Worm (Caenorhabditis elegans) whole organism, young adult: ENCODE results near the gene tbb-1.
A peak's percentile ranks its signal among the peaks of the same experiment; 100 is the strongest.

Experiments
- B0019.2 ChIP-seq: fragments of 200-800 bp; sonication (Bioruptor generic); conservative IDR thresholded peaks from 2 replicates; pipeline ENCODE4 v1.3.6; 2022; ENCODE audit warnings: missing genetic modification reagents, missing genetic modification characterization, missing compliant biosample characterization
- B0035.1 ChIP-seq: sonication (generic microtip); optimal IDR thresholded peaks from 2 replicates; lab custom pipeline; 2016; ENCODE audit warnings: missing genetic modification characterization, mild to moderate bottlenecking, missing compliant biosample characterization, missing genotype, missing genetic modification reagents
- B0336.3 ChIP-seq: fragments of 200-800 bp; sonication (Bioruptor generic); IDR thresholded peaks from 2 replicates; pipeline ENCODE4 v1.3.6; 2022; ENCODE audit warnings: missing genetic modification characterization, missing compliant biosample characterization
- D2030.7 ChIP-seq: fragments of 200-800 bp; sonication (Bioruptor generic); IDR thresholded peaks from 2 replicates; pipeline ENCODE4 v1.3.6; 2022; ENCODE audit warnings: missing genetic modification reagents, missing genetic modification characterization, missing compliant biosample characterization
- F39B2.1 ChIP-seq: fragments of 200-800 bp; sonication (Bioruptor generic); IDR thresholded peaks from 2 replicates; pipeline ENCODE4 v1.3.6; 2022; ENCODE audit warnings: missing genetic modification reagents, missing genetic modification characterization, missing compliant biosample characterization
- F55B11.4 ChIP-seq: sonication (generic microtip); optimal IDR thresholded peaks from 2 replicates; lab custom pipeline; 2016; ENCODE audit warnings: missing compliant biosample characterization, missing genetic modification characterization, borderline replicate concordance; ENCODE audit not compliant: insufficient read depth
- F57A8.1 ChIP-seq: fragments of 200-800 bp; sonication (Bioruptor generic); optimal IDR thresholded peaks from 2 replicates; lab custom pipeline; 2018; ENCODE audit warnings: mild to moderate bottlenecking, missing genetic modification characterization, moderate library complexity, missing compliant biosample characterization
- K11D2.4 ChIP-seq: fragments of 200-800 bp; sonication (Bioruptor generic); IDR thresholded peaks from 2 replicates; pipeline ENCODE4 v1.3.6; 2022; ENCODE audit warnings: missing genetic modification reagents, missing genetic modification characterization, missing compliant biosample characterization
- Y56A3A.18 ChIP-seq: fragments of 200-800 bp; sonication (Bioruptor generic); IDR thresholded peaks from 2 replicates; pipeline ENCODE4 v1.3.6; 2022; ENCODE audit warnings: missing genetic modification reagents, missing genetic modification characterization, missing compliant biosample characterization
- aptf-3 ChIP-seq: fragments of 200-800 bp; sonication (Bioruptor generic); IDR thresholded peaks from 2 replicates; pipeline ENCODE4 v1.3.6; 2022; ENCODE audit warnings: missing genetic modification characterization, missing compliant biosample characterization
- athp-1 ChIP-seq: sonication (generic microtip); optimal IDR thresholded peaks from 2 replicates; lab custom pipeline; 2017; ENCODE audit warnings: mild to moderate bottlenecking, missing genetic modification characterization, missing compliant biosample characterization
- attf-5 ChIP-seq: fragments of 200-800 bp; sonication (Bioruptor generic); optimal IDR thresholded peaks from 2 replicates; lab custom pipeline; 2018; ENCODE audit warnings: mild to moderate bottlenecking, missing genetic modification characterization, missing compliant biosample characterization
- bed-2 ChIP-seq: fragments of 200-800 bp; sonication (Bioruptor generic); IDR thresholded peaks from 2 replicates; pipeline ENCODE4 v1.3.6; 2022; ENCODE audit warnings: missing genetic modification reagents, missing genetic modification characterization, missing compliant biosample characterization
- ccch-3 ChIP-seq: fragments of 200-800 bp; sonication (Bioruptor generic); optimal IDR thresholded peaks from 2 replicates; lab custom pipeline; 2018; ENCODE audit warnings: mild to moderate bottlenecking, missing genetic modification characterization, missing compliant biosample characterization
- cebp-1 ChIP-seq, 2 experiments: fragments of 200-800 bp in 1 of 2; sonication (Bioruptor generic) in 1 of 2; sonication (generic microtip) in 1 of 2; IDR thresholded peaks in 1 of 2; optimal IDR thresholded peaks in 1 of 2; 2 replicates each; pipeline versions ENCODE4 v1.3.6 to Lab custom; 2017 to 2022; ENCODE audit warnings: missing compliant biosample characterization in 2 of 2, missing genetic modification characterization in 2 of 2, mild to moderate bottlenecking in 1 of 2, missing genetic modification reagents in 1 of 2, moderate library complexity in 1 of 2
- ceh-27 ChIP-seq: fragments of 200-800 bp; sonication (Bioruptor generic); optimal IDR thresholded peaks from 2 replicates; lab custom pipeline; 2018; ENCODE audit warnings: mild to moderate bottlenecking, missing genetic modification characterization, moderate library complexity, missing compliant biosample characterization
- ceh-58 ChIP-seq: fragments of 200-800 bp; sonication (Bioruptor generic); IDR thresholded peaks from 2 replicates; pipeline ENCODE4 v1.3.6; 2022; ENCODE audit warnings: missing genetic modification characterization, missing compliant biosample characterization
- ceh-79 ChIP-seq: sonication (generic microtip); optimal IDR thresholded peaks from 2 replicates; lab custom pipeline; 2017; ENCODE audit warnings: mild to moderate bottlenecking, missing genetic modification characterization, missing compliant biosample characterization
- chd-7 ChIP-seq: sonication (generic microtip); optimal IDR thresholded peaks from 2 replicates; lab custom pipeline; 2016; ENCODE audit warnings: mild to moderate bottlenecking, missing genetic modification characterization, moderate library complexity, missing compliant biosample characterization
- dox-1 ChIP-seq: fragments of 200-800 bp; sonication (Bioruptor generic); IDR thresholded peaks from 2 replicates; pipeline ENCODE4 v1.3.6; 2022; ENCODE audit warnings: missing genetic modification reagents, missing genetic modification characterization, missing compliant biosample characterization
- dpl-1 ChIP-seq: fragments of 150-350 bp; optimal IDR thresholded peaks from 2 replicates; lab custom pipeline; 2014; ENCODE audit warnings: missing biosample characterization, missing genetic modification reagents, missing genetic modification characterization
- egl-18 ChIP-seq: fragments of 200-800 bp; sonication (Bioruptor generic); IDR thresholded peaks from 2 replicates; pipeline ENCODE4 v1.3.6; 2022; ENCODE audit warnings: missing genetic modification reagents, missing genetic modification characterization, missing compliant biosample characterization
- egl-44 ChIP-seq: fragments of 200-800 bp; sonication (Bioruptor generic); IDR thresholded peaks from 2 replicates; pipeline ENCODE4 v1.3.6; 2022; ENCODE audit warnings: missing genetic modification reagents, missing genetic modification characterization, missing compliant biosample characterization
- egrh-3 ChIP-seq: fragments of 200-800 bp; sonication (Bioruptor generic); IDR thresholded peaks from 2 replicates; pipeline ENCODE4 v1.3.6; 2022; ENCODE audit warnings: missing genetic modification reagents, missing genetic modification characterization, missing compliant biosample characterization
- hmg-1.2 ChIP-seq: fragments of 200-800 bp; sonication (Bioruptor generic); IDR thresholded peaks from 2 replicates; pipeline ENCODE4 v1.3.6; 2022; ENCODE audit warnings: missing genetic modification reagents, missing genetic modification characterization, missing compliant biosample characterization
- hsf-1 ChIP-seq: fragments of 200-800 bp; sonication (Bioruptor generic); IDR thresholded peaks from 2 replicates; pipeline ENCODE4 v1.3.6; 2022; ENCODE audit warnings: missing genetic modification reagents, missing genetic modification characterization, missing compliant biosample characterization
- let-607 ChIP-seq, 2 experiments: fragments of 200-800 bp in 1 of 2; sonication (Bioruptor generic) in 1 of 2; sonication (generic microtip) in 1 of 2; optimal IDR thresholded peaks; 2 replicates each; lab custom pipeline; 2016 to 2018; ENCODE audit warnings: mild to moderate bottlenecking in 2 of 2, missing compliant biosample characterization in 2 of 2, missing genetic modification characterization in 2 of 2, moderate library complexity in 2 of 2, missing genotype in 1 of 2
- lin-26 ChIP-seq: fragments of 200-800 bp; sonication (Bioruptor generic); IDR thresholded peaks from 2 replicates; pipeline ENCODE4 v1.3.6; 2022; ENCODE audit warnings: missing genetic modification reagents, missing genetic modification characterization, missing compliant biosample characterization
- lsl-1 ChIP-seq: fragments of 200-800 bp; sonication (Bioruptor generic); optimal IDR thresholded peaks from 2 replicates; lab custom pipeline; 2018; ENCODE audit warnings: mild to moderate bottlenecking, missing genetic modification characterization, moderate library complexity, missing compliant biosample characterization
- madf-3 ChIP-seq: fragments of 200-800 bp; sonication (Bioruptor generic); IDR thresholded peaks from 2 replicates; pipeline ENCODE4 v1.3.6; 2022; ENCODE audit warnings: missing genetic modification reagents, missing genetic modification characterization, missing compliant biosample characterization
- madf-8 ChIP-seq: fragments of 200-800 bp; sonication (Bioruptor generic); conservative IDR thresholded peaks from 2 replicates; pipeline ENCODE4 v1.3.6; 2022; ENCODE audit warnings: missing genetic modification reagents, missing genetic modification characterization, missing compliant biosample characterization
- nfya-1 ChIP-seq: sonication (generic microtip); optimal IDR thresholded peaks from 2 replicates; lab custom pipeline; 2017; ENCODE audit warnings: antibody characterized with exemption, missing compliant biosample characterization, missing genetic modification characterization, borderline replicate concordance; ENCODE audit not compliant: insufficient read depth
- nfya-2 ChIP-seq: fragments of 200-800 bp; sonication (Bioruptor generic); IDR thresholded peaks from 2 replicates; pipeline ENCODE4 v1.3.6; 2022; ENCODE audit warnings: missing genetic modification reagents, missing genetic modification characterization, missing compliant biosample characterization
- nhr-80 ChIP-seq: sonication (generic microtip); optimal IDR thresholded peaks from 2 replicates; lab custom pipeline; 2016; ENCODE audit warnings: missing genetic modification characterization, missing compliant biosample characterization
- nhr-90 ChIP-seq: sonication (generic microtip); optimal IDR thresholded peaks from 2 replicates; lab custom pipeline; 2016; ENCODE audit warnings: missing genotype, mild to moderate bottlenecking, missing genetic modification characterization, missing compliant biosample characterization
- pha-4 ChIP-seq: fragments of 150-350 bp; sonication (generic microtip); optimal IDR thresholded peaks from 2 replicates; lab custom pipeline; 2014; ENCODE audit warnings: missing biosample characterization, missing genetic modification reagents, missing genetic modification characterization
- repo-1 ChIP-seq: sonication (generic microtip); optimal IDR thresholded peaks from 2 replicates; lab custom pipeline; 2017; ENCODE audit warnings: mild to moderate bottlenecking, missing genetic modification characterization, missing compliant biosample characterization
- sdz-38 ChIP-seq: sonication (generic microtip); optimal IDR thresholded peaks from 2 replicates; lab custom pipeline; 2016; ENCODE audit warnings: missing genotype, missing genetic modification characterization, missing compliant biosample characterization
- sea-2 ChIP-seq: fragments of 200-800 bp; sonication (Bioruptor generic); IDR thresholded peaks from 2 replicates; pipeline ENCODE4 v1.3.6; 2022; ENCODE audit warnings: missing genetic modification characterization, missing compliant biosample characterization
- snpc-1.1 ChIP-seq: sonication (generic microtip); optimal IDR thresholded peaks from 2 replicates; lab custom pipeline; 2017; ENCODE audit warnings: missing genetic modification characterization, mild to moderate bottlenecking, missing compliant biosample characterization, antibody characterized with exemption, moderate library complexity, missing genotype, missing genetic modification reagents; ENCODE audit not compliant: insufficient read depth
- snpc-4 ChIP-seq, 5 experiments: fragments of 150-350 bp in 1 of 5; sonication (generic microtip) in 4 of 5; optimal IDR thresholded peaks; 2 replicates each; lab custom pipeline; 2014 to 2018; ENCODE audit warnings: missing genetic modification characterization in 5 of 5, missing biosample characterization in 3 of 5, antibody characterized with exemption in 2 of 5, mild to moderate bottlenecking in 2 of 5, missing compliant biosample characterization in 2 of 5, missing genotype in 2 of 5, moderate library complexity in 2 of 5, missing genetic modification reagents in 1 of 5
- tlf-1 ChIP-seq: fragments of 200-800 bp; sonication (Bioruptor generic); optimal IDR thresholded peaks from 2 replicates; lab custom pipeline; 2018; ENCODE audit warnings: mild to moderate bottlenecking, missing genetic modification characterization, missing compliant biosample characterization
- unc-130 ChIP-seq: sonication (generic microtip); optimal IDR thresholded peaks from 2 replicates; lab custom pipeline; 2016; ENCODE audit warnings: missing genetic modification reagents, missing genetic modification characterization, missing compliant biosample characterization
- ztf-28 ChIP-seq: fragments of 200-800 bp; sonication (Bioruptor generic); IDR thresholded peaks from 2 replicates; pipeline ENCODE4 v1.3.6; 2022; ENCODE audit warnings: missing genetic modification reagents, missing genetic modification characterization, missing compliant biosample characterization

The tbb-1 gene

ce11 chrIII:10759050-10760023 is 17.1 kb upstream of the tbb-1 start, which contains the start of gene tasp-1 (continued):
- peak; percentile 99 for TF ChIP-seq pha-4 (tag; lab: Kevin White, UChicago)
- peak; percentile 98 for TF ChIP-seq B0019.2
- TF ChIP-seq let-607 (tag; optimal IDR thresholded peaks at IDR 0.05; lab: Kevin White, UChicago): peak; percentile 96 to 97
- TF ChIP-seq egl-18 (GFP tag; lab: Robert Waterston, UW): peak; percentile 100
- TF ChIP-seq ceh-58 (GFP tag; lab: Robert Waterston, UW): peak; percentile 97
- TF ChIP-seq repo-1 (tag; lab: Kevin White, UChicago): peak; percentile 99
- peak; percentile 92; the same call in 1 of the 2 replicates for TF ChIP-seq aptf-3 (GFP tag; lab: Robert Waterston, UW)
- peak; percentile 99 for TF ChIP-seq egl-44 (GFP tag; lab: Robert Waterston, UW)
- peak; percentile 90 for TF ChIP-seq snpc-4 (GFP tag; optimal IDR thresholded peaks at IDR 0.05; lab: Kevin White, UChicago)
- peak; percentile 93 to 95 (median 93) for TF ChIP-seq snpc-4 (tag; optimal IDR thresholded peaks at IDR 0.05; lab: Kevin White, UChicago)
- TF ChIP-seq unc-130: peak; percentile 98
- peak; percentile 100 for TF ChIP-seq chd-7 (tag; lab: Kevin White, UChicago)
- TF ChIP-seq bed-2: peak; percentile 99
- peak; percentile 85; the same call in 1 of the 2 replicates for TF ChIP-seq F39B2.1
- peak; percentile 100 for TF ChIP-seq tlf-1 (GFP tag; lab: Kevin White, UChicago)
- peak; percentile 100 for TF ChIP-seq ceh-27 (GFP tag; lab: Kevin White, UChicago)
- TF ChIP-seq dpl-1 (GFP tag; lab: Kevin White, UChicago): peak; percentile 100
- peak; percentile 98 for TF ChIP-seq cebp-1 (GFP tag; IDR thresholded peaks at IDR 0.05; lab: Robert Waterston, UW)
- TF ChIP-seq cebp-1 (tag; optimal IDR thresholded peaks at IDR 0.05; lab: Kevin White, UChicago): peak; percentile 99
- TF ChIP-seq lin-26 (GFP tag; lab: Robert Waterston, UW): peak; percentile 99
- peak; percentile 98 for TF ChIP-seq Y56A3A.18 (GFP tag; lab: Robert Waterston, UW)
- peak; percentile 100 for TF ChIP-seq ztf-28
- TF ChIP-seq hmg-1.2 (GFP tag; lab: Robert Waterston, UW): peak; percentile 96
- peak; percentile 69 for TF ChIP-seq ccch-3 (GFP tag; lab: Kevin White, UChicago)
- TF ChIP-seq B0336.3 (GFP tag; lab: Robert Waterston, UW): peak; percentile 100
- peak; percentile 99 for TF ChIP-seq madf-3
- peak; percentile 93 for TF ChIP-seq madf-8 (GFP tag; lab: Robert Waterston, UW)
- TF ChIP-seq sea-2 (GFP tag; lab: Robert Waterston, UW): peak; percentile 100
- peak; percentile 100 for TF ChIP-seq attf-5
- TF ChIP-seq sdz-38 (tag; lab: Kevin White, UChicago): no peak
- peak; percentile 100 for TF ChIP-seq athp-1
- peak; percentile 99 for TF ChIP-seq ceh-79 (tag; lab: Kevin White, UChicago)
- peak; percentile 98 for TF ChIP-seq D2030.7 (GFP tag; lab: Robert Waterston, UW)
- TF ChIP-seq lsl-1 (GFP tag; lab: Kevin White, UChicago): peak; percentile 96
- TF ChIP-seq dox-1 (GFP tag; lab: Robert Waterston, UW): peak; percentile 100
- TF ChIP-seq nhr-90 (tag; lab: Kevin White, UChicago): peak; percentile 99
- TF ChIP-seq B0035.1 (tag; lab: Kevin White, UChicago): peak; percentile 97
- TF ChIP-seq K11D2.4 (GFP tag; lab: Robert Waterston, UW): peak; percentile 100
- TF ChIP-seq egrh-3 (GFP tag; lab: Robert Waterston, UW): peak; percentile 96
- TF ChIP-seq nhr-80 (tag; lab: Kevin White, UChicago): peak; percentile 100
- peak; percentile 93 for TF ChIP-seq hsf-1 (GFP tag; lab: Robert Waterston, UW)
- peak; percentile 85 for TF ChIP-seq snpc-1.1 (tag; lab: Kevin White, UChicago)
- no peak for TF ChIP-seq F55B11.4 (tag; lab: Kevin White, UChicago)
- peak; percentile 96 for TF ChIP-seq nfya-2 (GFP tag; lab: Robert Waterston, UW)
- TF ChIP-seq F57A8.1 (GFP tag; lab: Kevin White, UChicago): no peak
- TF ChIP-seq nfya-1: no peak
